Worm (Caenorhabditis elegans) whole organism, L1 larva: Measurements from ENCODE around the gene Y43F8B.12.

ENCODE experiments used
- irx-1 ChIP-seq: sonication (generic microtip); optimal IDR thresholded peaks from 2 replicates; lab custom pipeline; 2016; ENCODE audit warnings: missing genetic modification characterization, missing compliant biosample characterization
- nhr-11 ChIP-seq: fragments of 150-350 bp; optimal IDR thresholded peaks from 2 replicates; lab custom pipeline; 2014; ENCODE audit warnings: missing biosample characterization, missing genetic modification characterization
- pax-3 ChIP-seq: fragments of 200-800 bp; sonication (Bioruptor generic); optimal IDR thresholded peaks from 2 replicates; lab custom pipeline; 2018; ENCODE audit warnings: mild to moderate bottlenecking, missing genetic modification characterization, moderate library complexity, missing compliant biosample characterization
- tbx-2 ChIP-seq: sonication (generic microtip); optimal IDR thresholded peaks from 2 replicates; lab custom pipeline; 2016; ENCODE audit warnings: missing genetic modification characterization, missing compliant biosample characterization

- TF ChIP-seq irx-1, result no peak
- TF ChIP-seq nhr-11 (tag; lab: Kevin White, UChicago), result no peak
- TF ChIP-seq tbx-2 (tag; lab: Kevin White, UChicago), result no peak
- no peak for TF ChIP-seq pax-3 (tag; lab: Kevin White, UChicago)
Observed at ce11 chrV:19449544-19449943, 18.6 kb upstream of the Y43F8B.12 start, which contains the start of gene M04C3.5.
